Fruit fly (Drosophila melanogaster) Kc167 (cell line): ENCODE data around the gene Rrp45.

Experiments used
- Sin3A ChIP-seq: fragments of >200 bp; optimal IDR thresholded peaks from 2 replicates; lab custom pipeline; 2018; ENCODE audit warnings: missing external identifiers
- insv ChIP-seq: fragments of >200 bp; optimal IDR thresholded peaks from 3 replicates; lab custom pipeline; 2018; ENCODE audit warnings: missing external identifiers
- psq ChIP-seq: fragments of >200 bp; optimal IDR thresholded peaks from 2 replicates; lab custom pipeline; 2017; ENCODE audit warnings: missing external identifiers
- ttk ChIP-seq: sonication (Bioruptor generic); optimal IDR thresholded peaks from 2 replicates; lab custom pipeline; 2017; ENCODE audit warnings: missing external identifiers

DNA sequence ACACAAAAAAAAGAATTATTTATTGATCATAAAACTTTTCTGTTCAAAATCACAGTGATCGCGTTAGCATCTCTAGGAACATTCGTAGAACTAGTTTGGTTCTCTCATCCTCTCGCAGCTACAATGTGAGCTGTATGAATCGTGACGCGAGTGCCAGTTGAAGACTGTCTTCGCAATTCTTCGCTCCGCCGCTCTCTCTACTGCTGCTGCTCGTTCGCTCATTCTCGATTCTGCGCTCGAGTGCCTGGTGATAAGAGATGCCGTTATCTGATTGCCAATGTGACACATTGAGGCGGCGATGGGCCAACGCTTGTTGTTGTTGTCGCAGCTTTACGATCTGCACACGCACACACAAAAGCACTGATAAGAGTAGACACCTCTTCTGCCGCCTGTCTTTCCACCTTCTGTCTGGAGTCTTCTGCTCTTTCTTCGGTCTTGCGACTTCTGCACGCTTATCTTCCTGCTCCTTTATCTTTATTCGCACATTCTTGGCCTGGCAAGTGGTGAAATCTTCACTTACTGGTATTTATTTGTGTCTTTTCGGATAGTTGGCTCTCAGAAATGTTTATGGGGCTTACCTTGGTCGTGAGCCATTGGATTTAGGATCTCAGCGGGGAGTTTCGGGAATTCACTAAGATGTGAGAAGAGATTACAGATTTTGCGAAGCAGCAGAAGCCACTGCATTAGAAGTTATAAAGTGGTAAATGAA is 45.2 kb upstream of the Rrp45 start:
- TF ChIP-seq ttk (no peak), Sin3A (lab: Kevin White, UChicago) (no peak), insv (lab: Kevin White, UChicago) (no peak), psq (lab: Kevin White, UChicago) (no peak)
